Worm (Caenorhabditis elegans): ENCODE measurements around the gene F41C3.1.

- no peak for TF ChIP-seq ceh-2 (tag; optimal IDR thresholded peaks at IDR 0.05)
- TF ChIP-seq ama-1 (optimal IDR thresholded peaks at IDR 0.05), result no peak
- no peak for TF ChIP-seq nhr-11 (tag; optimal IDR thresholded peaks at IDR 0.05)
- no peak for TF ChIP-seq F13H6.1 (tag; optimal IDR thresholded peaks at IDR 0.05)
- TF ChIP-seq rnt-1 (tag; optimal IDR thresholded peaks at IDR 0.05), result no peak
- TF ChIP-seq ceh-22 (tag; optimal IDR thresholded peaks at IDR 0.05), result no peak
- no peak for TF ChIP-seq ceh-34 (tag; optimal IDR thresholded peaks at IDR 0.05)
- TF ChIP-seq tbx-2 (tag; optimal IDR thresholded peaks at IDR 0.05), result no peak
These were observed 17.8 kb downstream of the F41C3.1 start for ce11 chrII:4769886-4770285.
